Fruit fly (Drosophila melanogaster): ENCODE results near the gene CG9518.

- TF ChIP-seq CG8159 (tag; optimal IDR thresholded peaks at IDR 0.05): no peak
- TF ChIP-seq CG15710 (tag; optimal IDR thresholded peaks at IDR 0.05): no peak
- TF ChIP-seq CG12605 (GFP tag; IDR thresholded peaks at IDR 0.05): no peak
- no peak for TF ChIP-seq D1 (tag; optimal IDR thresholded peaks at IDR 0.05)
- TF ChIP-seq CG8301 (tag; optimal IDR thresholded peaks at IDR 0.05): no peak
- no peak for TF ChIP-seq Pif1A (GFP tag; optimal IDR thresholded peaks at IDR 0.05)
- no peak for TF ChIP-seq CG10348 (GFP tag; IDR thresholded peaks at IDR 0.05)
- no peak for TF ChIP-seq gl (tag; optimal IDR thresholded peaks at IDR 0.05)
- no peak for TF ChIP-seq fd96Ca (GFP tag; IDR thresholded peaks at IDR 0.05)
- TF ChIP-seq CG34367 (tag; optimal IDR thresholded peaks at IDR 0.05): no peak
- no peak for TF ChIP-seq Snoo (tag; optimal IDR thresholded peaks at IDR 0.05)
- no peak for TF ChIP-seq CG4496 (GFP tag; IDR thresholded peaks at IDR 0.05)
- no peak for TF ChIP-seq Pif1B (GFP tag; optimal IDR thresholded peaks at IDR 0.05)
- no peak for TF ChIP-seq rn (GFP tag; IDR thresholded peaks at IDR 0.05)
Measured at dm6 chrX:14913706-14914303, 42.8 kb upstream of the CG9518 start, which contains the start of gene CG12398.
